Fruit fly (Drosophila melanogaster) whole organism, prepupa: Measurements from ENCODE around the gene Jon65Ai.

Experiments used
- Blimp-1 ChIP-seq: fragments of 200-800 bp; sonication (Bioruptor generic); optimal IDR thresholded peaks from 3 replicates; lab custom pipeline; 2017; ENCODE audit warnings: missing biosample characterization, missing genetic modification characterization, mild to moderate bottlenecking, moderate library complexity, missing genetic modification reagents
- CG10631 ChIP-seq: fragments of 200-800 bp; sonication (Bioruptor generic); optimal IDR thresholded peaks from 2 replicates; lab custom pipeline; 2016; ENCODE audit warnings: missing biosample characterization, missing genetic modification characterization
- CG15336 ChIP-seq: fragments of 200-800 bp; sonication (Bioruptor generic); IDR thresholded peaks from 2 replicates; pipeline ENCODE4 v1.3.6; 2022; ENCODE audit warnings: missing biosample characterization, missing genetic modification characterization
- CG16779 ChIP-seq: fragments of 200-800 bp; sonication (Bioruptor generic); optimal IDR thresholded peaks from 3 replicates; lab custom pipeline; 2017; ENCODE audit warnings: missing biosample characterization, mild to moderate bottlenecking, missing genetic modification characterization
- CG32006 ChIP-seq: fragments of 200-800 bp; sonication (Bioruptor generic); optimal IDR thresholded peaks from 3 replicates; lab custom pipeline; 2017; ENCODE audit warnings: missing biosample characterization, mild to moderate bottlenecking, missing genetic modification characterization
- CG6854 ChIP-seq: fragments of 200-800 bp; sonication (Bioruptor generic); optimal IDR thresholded peaks from 2 replicates; lab custom pipeline; 2017; ENCODE audit warnings: missing biosample characterization, mild to moderate bottlenecking, missing genetic modification characterization
- Sox102F ChIP-seq: fragments of 200-800 bp; sonication (Bioruptor generic); optimal IDR thresholded peaks from 2 replicates; lab custom pipeline; 2016; ENCODE audit warnings: missing biosample characterization, mild to moderate bottlenecking, missing genetic modification characterization
- ss ChIP-seq, 2 experiments: fragments of 200-800 bp; sonication (Bioruptor generic); optimal IDR thresholded peaks; 2 replicates in 1 of 2; 3 replicates in 1 of 2; lab custom pipeline; 2017 to 2018; ENCODE audit warnings: mild to moderate bottlenecking in 2 of 2, missing biosample characterization in 2 of 2, missing genetic modification characterization in 2 of 2, moderate library complexity in 1 of 2
- topi ChIP-seq: fragments of 200-800 bp; sonication (Bioruptor generic); optimal IDR thresholded peaks from 3 replicates; lab custom pipeline; 2016; ENCODE audit warnings: missing biosample characterization, missing genetic modification characterization

- TF ChIP-seq CG15336 (GFP tag; lab: Robert Waterston, UW) (no peak), CG6854 (GFP tag; lab: Kevin White, UChicago) (no peak), CG32006 (no peak), CG16779 (no peak), CG10631 (GFP tag; lab: Kevin White, UChicago) (no peak), topi (no peak), Sox102F (GFP tag; lab: Kevin White, UChicago) (no peak), ss (GFP tag; optimal IDR thresholded peaks at IDR 0.05; lab: Kevin White, UChicago) (no peak), Blimp-1 (GFP tag; lab: Kevin White, UChicago) (no peak)
Measured at dm6 chr3L:6038720-6039205, 15.5 kb downstream of the Jon65Ai start, which contains the start of gene Jon65Aiv.
